Fruit fly (Drosophila melanogaster): ENCODE measurements around the gene beat-Vc.

dm6 chr3R:12716894-12717293 is 66.1 kb downstream of the beat-Vc start:
- TF ChIP-seq Myc (optimal IDR thresholded peaks at IDR 0.05), result no peak
- no peak for TF ChIP-seq CG9705 (GFP tag; optimal IDR thresholded peaks at IDR 0.05)
- no peak for TF ChIP-seq dmrt93B (GFP tag; optimal IDR thresholded peaks at IDR 0.05)
- no peak for TF ChIP-seq lola (GFP tag; optimal IDR thresholded peaks at IDR 0.05)
- TF ChIP-seq Jra (GFP tag; optimal IDR thresholded peaks at IDR 0.05), result no peak
- TF ChIP-seq foxo (GFP tag; optimal IDR thresholded peaks at IDR 0.05), result no peak
- TF ChIP-seq Hr78 (GFP tag; optimal IDR thresholded peaks at IDR 0.05), result no peak
- TF ChIP-seq psq (GFP tag; optimal IDR thresholded peaks at IDR 0.05), result no peak
- TF ChIP-seq pan (optimal IDR thresholded peaks at IDR 0.05), result no peak
- TF ChIP-seq dl (GFP tag; optimal IDR thresholded peaks at IDR 0.05; ENCODE audit: insufficient read depth in 1 of 2, partially characterized antibody in 2 of 2), result no peak

Measured in whole organism, wandering third instar larva.